Fruit fly (Drosophila melanogaster): ENCODE data around the gene CG6766.

The CG6766 gene

DNA sequence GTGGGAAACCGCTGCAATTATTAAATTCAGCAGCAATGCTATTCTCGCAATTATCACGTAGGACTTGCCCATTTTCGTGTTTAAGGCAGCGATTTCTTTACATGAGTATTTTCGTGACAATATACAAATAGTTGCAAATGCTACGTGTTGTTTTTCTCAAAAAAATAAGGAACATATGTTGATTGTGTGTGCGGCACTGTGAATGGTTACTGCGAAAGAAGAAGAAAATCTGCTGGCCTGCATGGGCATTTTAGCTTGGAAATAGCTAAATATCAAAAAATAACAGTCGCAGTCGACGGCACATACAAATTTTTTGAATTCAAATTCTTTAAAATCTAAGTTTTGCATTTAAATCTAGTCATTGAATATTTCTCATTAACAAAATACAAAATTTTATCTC lies at the start of gene CG6766:
Gene CG6766, minus strand, starts transcription at position 180 of the 400 bp plus-strand sequence.
- TF ChIP-seq EcR (GFP tag; optimal IDR thresholded peaks at IDR 0.05): no peak
- TF ChIP-seq usp (GFP tag; optimal IDR thresholded peaks at IDR 0.05): no peak
- TF ChIP-seq pan (optimal IDR thresholded peaks at IDR 0.05): no peak
- TF ChIP-seq CG8478 (optimal IDR thresholded peaks at IDR 0.05): no peak
- no peak for TF ChIP-seq Dll (optimal IDR thresholded peaks at IDR 0.05)
- no peak for TF ChIP-seq psq (optimal IDR thresholded peaks at IDR 0.05)

DNA sequence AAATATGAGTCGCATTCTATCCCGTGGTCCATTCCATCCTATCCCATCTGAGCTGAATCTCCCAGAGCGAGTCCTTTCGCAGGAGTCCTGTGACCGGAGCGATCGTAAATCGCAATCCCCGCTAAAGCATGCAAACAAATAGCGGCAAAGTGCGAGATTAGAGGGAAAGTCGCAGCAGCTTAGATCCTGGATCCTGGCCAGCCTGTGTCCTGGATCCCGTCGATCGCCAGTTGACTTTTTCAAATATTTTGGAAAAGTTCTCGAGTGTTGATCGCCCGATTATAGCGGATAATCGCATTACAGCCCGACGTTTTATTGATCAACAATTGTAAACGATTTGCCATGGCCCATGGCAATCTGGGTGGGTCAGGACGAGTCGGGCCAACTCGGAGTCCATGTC lies 48.7 kb upstream of the CG6766 start:
- no peak for TF ChIP-seq usp (GFP tag; optimal IDR thresholded peaks at IDR 0.05)

DNA sequence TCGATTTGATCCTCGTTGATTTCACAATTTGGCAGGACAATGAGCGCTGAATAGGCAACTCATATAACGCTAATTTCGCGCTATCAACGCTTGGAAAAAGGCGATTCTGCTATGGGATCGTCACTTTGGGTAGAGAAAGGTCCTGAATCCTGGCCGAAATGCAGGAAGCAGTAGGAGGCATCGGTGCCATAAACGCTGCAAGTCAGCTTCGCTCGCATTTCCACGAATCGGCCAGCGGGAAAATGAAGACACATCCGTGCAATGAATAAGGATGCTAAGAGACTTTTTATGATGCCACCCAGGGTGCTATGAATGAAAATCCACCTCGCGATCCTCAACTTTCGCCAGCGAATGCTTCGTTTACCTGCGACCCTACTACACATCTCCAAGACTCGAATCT lies 47.0 kb upstream of the CG6766 start:
- TF ChIP-seq Dll (optimal IDR thresholded peaks at IDR 0.05) (no peak), pan (optimal IDR thresholded peaks at IDR 0.05) (no peak), usp (GFP tag; optimal IDR thresholded peaks at IDR 0.05) (no peak), CG8478 (optimal IDR thresholded peaks at IDR 0.05) (no peak), psq (optimal IDR thresholded peaks at IDR 0.05) (no peak), EcR (GFP tag; optimal IDR thresholded peaks at IDR 0.05) (no peak)

DNA sequence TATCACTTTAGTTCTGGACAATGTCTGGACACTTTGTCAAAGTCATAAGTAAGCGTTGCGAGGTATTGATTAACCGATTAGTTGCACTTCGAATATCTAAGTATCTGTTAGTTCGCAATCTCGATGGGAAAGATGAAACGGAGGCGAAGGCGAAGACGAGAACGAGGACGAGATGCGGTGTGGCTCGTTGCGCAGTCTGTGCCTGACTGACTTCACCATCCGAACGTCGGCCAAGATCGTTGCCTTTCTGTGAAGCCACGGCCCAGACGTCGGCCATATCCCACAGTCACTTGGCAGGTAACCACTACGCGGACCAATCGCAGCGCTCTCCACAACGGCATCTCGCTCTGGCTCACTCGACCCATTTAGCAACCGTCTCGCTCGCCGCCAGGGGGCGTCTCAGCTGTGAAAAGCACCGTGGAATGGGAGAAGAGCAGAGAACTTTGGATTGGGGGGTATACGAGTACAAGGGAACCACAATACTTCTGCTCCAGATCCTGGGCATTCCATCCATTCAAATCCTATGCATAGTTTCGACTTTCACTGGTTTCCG lies 45.2 kb upstream of the CG6766 start, which contains the start of gene prd:
Gene prd, minus strand, starts transcription at position 209 of the 553 bp plus-strand sequence.
- no peak for TF ChIP-seq usp (GFP tag; optimal IDR thresholded peaks at IDR 0.05)
- TF ChIP-seq EcR (GFP tag; optimal IDR thresholded peaks at IDR 0.05): no peak
- TF ChIP-seq pan (optimal IDR thresholded peaks at IDR 0.05): no peak
- TF ChIP-seq Dll (optimal IDR thresholded peaks at IDR 0.05): no peak
- no peak for TF ChIP-seq CG8478 (optimal IDR thresholded peaks at IDR 0.05)
- no peak for TF ChIP-seq psq (optimal IDR thresholded peaks at IDR 0.05)

DNA sequence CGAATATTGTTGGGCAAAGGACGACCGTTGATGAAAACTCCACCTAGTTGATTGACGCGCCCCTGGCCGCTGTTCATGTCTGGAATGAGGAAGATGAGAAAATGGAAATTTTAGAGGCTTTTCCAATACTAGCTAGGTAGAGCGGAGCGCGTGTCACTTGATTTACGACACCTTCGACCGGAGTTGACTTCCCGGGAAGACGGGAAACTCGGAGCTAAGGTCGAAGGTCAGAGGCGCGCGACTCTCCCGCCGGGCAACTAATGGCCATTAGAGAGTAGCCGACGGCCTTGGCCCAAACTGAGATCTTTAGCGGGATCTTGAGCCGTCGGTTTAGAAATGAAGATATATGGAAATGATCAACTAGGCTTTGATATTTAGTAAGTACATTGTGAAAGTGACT lies 44.5 kb upstream of the CG6766 start:
- TF ChIP-seq CG8478 (optimal IDR thresholded peaks at IDR 0.05) (no peak), psq (optimal IDR thresholded peaks at IDR 0.05) (no peak), usp (GFP tag; optimal IDR thresholded peaks at IDR 0.05) (no peak), EcR (GFP tag; optimal IDR thresholded peaks at IDR 0.05) (no peak)

DNA sequence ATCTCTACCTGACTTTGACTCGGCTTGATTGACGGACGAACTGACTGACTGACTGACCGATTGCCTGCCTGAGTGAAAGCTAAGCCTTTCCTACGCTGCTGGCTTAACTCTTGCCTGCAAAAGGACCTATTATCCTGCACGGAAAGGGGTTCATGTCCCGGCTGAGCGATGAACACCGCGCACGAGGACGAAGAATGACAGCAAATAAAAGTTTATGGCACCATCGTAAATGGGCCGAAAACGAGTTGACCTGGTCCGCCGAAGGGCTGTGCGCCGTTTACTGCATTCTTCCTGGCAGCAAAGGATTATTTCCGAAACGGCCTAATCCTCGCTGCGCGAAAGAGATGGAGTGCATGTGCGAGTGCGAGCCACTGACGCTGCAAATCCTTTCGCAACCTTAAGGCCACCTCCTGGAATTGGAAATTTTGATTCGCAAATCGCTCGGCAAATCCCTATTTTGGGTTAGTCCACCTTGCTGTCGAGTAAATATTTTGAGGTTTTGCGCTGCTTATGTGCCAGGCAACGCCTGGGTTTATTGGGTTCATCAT lies 40.7 kb upstream of the CG6766 start:
- TF ChIP-seq EcR (GFP tag; optimal IDR thresholded peaks at IDR 0.05): no peak
- no peak for TF ChIP-seq pan (optimal IDR thresholded peaks at IDR 0.05)
- no peak for TF ChIP-seq Dll (optimal IDR thresholded peaks at IDR 0.05)
- no peak for TF ChIP-seq CG8478 (optimal IDR thresholded peaks at IDR 0.05)
- no peak for TF ChIP-seq psq (optimal IDR thresholded peaks at IDR 0.05)
- TF ChIP-seq usp (GFP tag; optimal IDR thresholded peaks at IDR 0.05): no peak

DNA sequence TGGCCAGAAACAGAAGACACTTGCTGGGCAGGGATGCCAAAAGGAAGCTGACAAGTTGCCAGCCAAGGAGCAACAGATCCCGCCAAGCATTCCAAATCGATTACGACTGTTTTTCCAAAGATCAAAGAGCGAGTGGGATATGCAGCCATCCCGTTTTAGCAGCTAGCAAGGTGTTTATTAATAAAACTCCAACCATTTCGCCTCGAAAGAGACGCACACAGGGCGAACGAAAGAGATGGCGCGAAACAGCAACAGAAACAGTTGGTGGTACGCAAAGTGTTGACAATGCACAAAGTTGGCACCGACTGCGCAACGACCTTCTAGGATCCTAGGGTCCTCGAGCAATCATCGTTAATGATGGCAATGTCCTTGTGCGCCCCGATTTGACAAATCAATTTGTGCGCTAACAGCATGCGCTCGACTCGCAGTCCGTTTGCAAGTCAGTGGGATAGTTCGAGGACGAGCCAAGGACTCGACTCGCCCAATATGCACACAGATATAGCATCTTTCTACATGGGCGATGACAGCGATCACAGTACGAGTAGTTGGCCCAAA lies 39.4 kb upstream of the CG6766 start:
- TF ChIP-seq Dll (optimal IDR thresholded peaks at IDR 0.05) (no peak), usp (GFP tag; optimal IDR thresholded peaks at IDR 0.05) (no peak), EcR (GFP tag; optimal IDR thresholded peaks at IDR 0.05) (no peak), CG8478 (optimal IDR thresholded peaks at IDR 0.05) (no peak), pan (optimal IDR thresholded peaks at IDR 0.05) (no peak), psq (optimal IDR thresholded peaks at IDR 0.05) (no peak)

DNA sequence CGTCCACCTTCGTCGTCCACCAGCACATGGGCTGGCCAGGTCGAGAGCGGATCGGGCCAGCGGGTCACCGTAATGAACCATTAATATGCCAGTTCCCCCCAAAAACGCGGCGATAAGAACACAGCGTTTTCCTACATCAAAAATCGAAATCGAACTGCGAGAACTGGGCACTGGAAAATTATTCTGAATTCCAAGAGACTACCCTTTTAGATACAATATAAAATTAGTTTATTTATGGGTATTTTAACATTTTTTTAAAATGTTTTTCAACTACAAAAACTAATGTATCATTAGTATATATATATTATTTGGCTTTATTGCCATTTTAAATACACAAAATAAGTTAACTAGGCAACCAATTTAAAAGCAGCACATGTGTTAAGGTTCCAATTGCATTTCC lies 38.2 kb upstream of the CG6766 start:
- TF ChIP-seq psq (optimal IDR thresholded peaks at IDR 0.05) (no peak), EcR (GFP tag; optimal IDR thresholded peaks at IDR 0.05) (no peak), CG8478 (optimal IDR thresholded peaks at IDR 0.05) (no peak)

DNA sequence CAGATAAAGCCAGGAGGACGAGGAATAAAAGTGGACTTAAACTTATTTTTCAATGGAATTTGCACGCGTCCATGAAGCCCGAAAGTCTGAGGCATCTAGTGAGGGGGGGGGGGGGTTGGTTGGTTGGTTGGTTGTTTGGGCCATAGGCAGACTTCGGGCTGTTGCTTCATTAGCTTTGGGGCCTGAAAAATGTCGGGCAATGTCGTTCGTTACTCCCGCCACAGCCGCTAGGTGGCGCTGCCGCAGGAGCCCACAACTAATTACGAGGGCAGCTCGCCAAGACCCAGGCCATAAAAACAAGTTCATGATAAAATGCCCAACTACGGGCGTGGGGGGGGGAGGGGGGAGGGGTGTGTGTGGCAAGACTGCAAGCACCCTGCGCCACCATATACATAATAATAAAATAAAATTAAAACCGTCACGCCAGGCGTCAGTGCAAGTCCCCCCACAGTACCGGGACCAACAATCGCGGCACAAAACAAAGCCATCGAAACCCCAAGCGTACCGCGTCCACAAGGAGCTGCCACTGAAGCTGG lies 37.7 kb upstream of the CG6766 start:
- TF ChIP-seq usp (GFP tag; optimal IDR thresholded peaks at IDR 0.05) (no peak), pan (optimal IDR thresholded peaks at IDR 0.05) (no peak), Dll (optimal IDR thresholded peaks at IDR 0.05) (no peak), EcR (GFP tag; optimal IDR thresholded peaks at IDR 0.05) (no peak), CG8478 (optimal IDR thresholded peaks at IDR 0.05) (no peak), psq (optimal IDR thresholded peaks at IDR 0.05) (no peak)

DNA sequence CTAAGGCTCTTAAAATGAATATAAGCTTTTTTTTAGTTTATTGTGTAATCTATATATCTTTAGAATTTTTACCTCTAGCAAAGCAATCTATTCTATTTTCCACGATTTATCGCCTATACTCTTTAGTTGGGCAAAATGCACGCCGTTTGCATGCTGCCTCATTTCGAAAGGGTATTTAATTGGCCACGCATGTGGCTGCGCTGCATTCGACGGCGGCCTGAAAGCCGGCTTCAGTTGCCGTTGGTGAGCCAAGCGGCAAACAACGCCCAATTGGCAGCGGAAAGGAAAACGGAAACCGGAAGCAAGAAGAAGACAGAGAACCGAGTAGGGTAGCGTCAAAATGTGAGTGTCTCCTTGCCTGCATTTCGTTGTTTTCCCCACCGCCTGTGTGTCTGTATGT lies 35.4 kb upstream of the CG6766 start, which contains the start of gene CG14947:
Gene CG14947, plus strand, starts transcription at position 251 of the 400 bp plus-strand sequence.
- TF ChIP-seq psq (optimal IDR thresholded peaks at IDR 0.05) (no peak), EcR (GFP tag; optimal IDR thresholded peaks at IDR 0.05) (no peak), usp (GFP tag; optimal IDR thresholded peaks at IDR 0.05) (no peak), CG8478 (optimal IDR thresholded peaks at IDR 0.05) (no peak), pan (optimal IDR thresholded peaks at IDR 0.05) (no peak)

DNA sequence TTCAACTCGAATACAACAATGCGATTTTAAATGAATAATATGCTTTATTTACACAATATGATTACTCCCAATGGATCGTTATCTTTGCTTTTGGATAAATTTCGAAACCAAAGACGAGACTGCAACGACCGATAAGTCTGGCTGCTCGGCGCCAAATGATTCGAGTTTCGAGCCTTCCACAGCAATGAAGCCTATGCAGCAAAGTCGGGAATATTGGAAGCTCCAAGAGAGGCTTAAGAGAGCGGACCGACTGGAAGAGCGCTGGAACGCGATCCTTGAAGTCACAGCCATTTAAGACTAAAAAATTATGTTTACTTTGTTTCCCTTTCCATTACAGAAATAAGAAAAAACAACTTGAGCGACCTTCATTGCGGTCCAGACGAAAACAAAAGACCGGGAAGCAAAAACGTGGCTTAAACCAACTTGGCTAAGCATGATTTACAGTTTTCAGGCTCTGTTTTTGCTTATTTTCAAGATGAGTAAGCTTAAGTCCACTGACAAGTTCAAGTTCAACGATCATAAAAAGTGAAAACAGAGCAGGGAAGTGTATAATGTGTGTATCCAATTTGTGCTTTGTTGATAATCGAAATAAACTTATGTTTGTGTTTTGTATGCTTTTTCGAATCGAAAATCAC lies 26.2 kb upstream of the CG6766 start, which contains the start of gene firl:
Gene firl, minus strand, starts transcription at position 159 of the 635 bp plus-strand sequence.
- TF ChIP-seq EcR (GFP tag; optimal IDR thresholded peaks at IDR 0.05): no peak
- no peak for TF ChIP-seq pan (optimal IDR thresholded peaks at IDR 0.05)
- TF ChIP-seq psq (optimal IDR thresholded peaks at IDR 0.05): no peak
- TF ChIP-seq Dll (optimal IDR thresholded peaks at IDR 0.05): no peak
- no peak for TF ChIP-seq CG8478 (optimal IDR thresholded peaks at IDR 0.05)
- no peak for TF ChIP-seq usp (GFP tag; optimal IDR thresholded peaks at IDR 0.05)

DNA sequence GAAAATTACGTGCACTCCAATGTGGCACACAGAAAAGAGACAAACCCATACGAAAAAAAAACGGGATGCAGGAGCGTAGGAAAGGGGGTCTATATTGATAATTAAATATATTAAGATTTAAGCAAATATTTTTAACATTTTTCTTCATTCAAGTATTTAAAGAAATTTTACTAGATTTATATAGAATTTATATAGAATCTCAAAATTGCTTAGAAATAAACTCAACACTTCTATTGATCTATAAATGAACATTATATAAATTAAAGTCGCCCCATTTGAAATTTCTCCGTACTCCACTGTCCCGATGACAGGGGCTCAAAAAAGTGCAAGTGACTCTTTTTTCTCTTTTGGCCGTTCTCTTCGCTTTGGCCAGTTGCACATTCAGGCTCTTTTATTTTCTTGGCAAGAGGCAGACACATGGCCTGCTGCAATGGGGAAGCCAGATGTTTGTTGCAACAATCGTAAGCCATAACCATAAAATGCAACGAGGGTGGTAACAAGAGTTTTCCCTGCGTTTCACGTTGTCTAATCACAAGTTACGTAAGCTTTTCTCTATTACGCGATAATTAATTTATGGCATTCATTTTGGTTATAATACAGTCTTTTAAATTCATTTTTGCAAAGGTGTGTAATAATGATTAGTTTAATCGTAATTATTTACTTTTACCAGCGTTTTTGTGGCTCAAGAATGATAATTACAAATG lies 25.3 kb upstream of the CG6766 start:
- TF ChIP-seq usp (GFP tag; optimal IDR thresholded peaks at IDR 0.05): no peak
- no peak for TF ChIP-seq EcR (GFP tag; optimal IDR thresholded peaks at IDR 0.05)
- no peak for TF ChIP-seq Dll (optimal IDR thresholded peaks at IDR 0.05)
- TF ChIP-seq pan (optimal IDR thresholded peaks at IDR 0.05): no peak
- TF ChIP-seq psq (optimal IDR thresholded peaks at IDR 0.05): no peak

All from whole organism.